Fruit fly (Drosophila melanogaster): ENCODE data around the gene gudu.
A peak's percentile ranks its signal among the peaks of the same experiment; 100 is the strongest.

gudu gene

DNA sequence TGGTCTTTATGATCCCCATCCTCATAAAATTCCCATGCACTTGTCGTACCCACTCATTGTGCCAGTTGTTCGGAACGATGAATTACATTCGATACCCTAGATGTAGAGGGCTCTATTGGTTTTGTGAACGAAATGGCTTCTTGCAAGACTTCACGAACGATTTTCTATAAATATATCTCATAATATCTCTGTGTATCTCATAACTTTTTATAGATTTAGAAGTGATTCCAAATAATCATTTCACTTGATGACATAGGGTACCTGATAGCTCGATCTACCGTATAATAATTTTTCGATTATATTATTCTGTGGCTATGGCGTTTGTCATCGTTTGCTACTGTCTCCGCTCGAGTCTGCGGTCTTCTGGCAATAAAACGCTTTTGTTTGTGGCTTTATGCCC lies 8.7 kb downstream of the gudu start (continued):
- TF ChIP-seq Sox15 (GFP tag; optimal IDR thresholded peaks at IDR 0.05) (peak; percentile 58), salr (GFP tag; optimal IDR thresholded peaks at IDR 0.05) (peak; percentile 37 to 47), CG32006 (GFP tag; optimal IDR thresholded peaks at IDR 0.05) (peak; percentile 53), Ets21C (GFP tag; optimal IDR thresholded peaks at IDR 0.05) (peak; percentile 53), Sox102F (GFP tag; optimal IDR thresholded peaks at IDR 0.05) (peak; percentile 73), OdsH (GFP tag; optimal IDR thresholded peaks at IDR 0.05) (peak; percentile 75), CG11762 (GFP tag; optimal IDR thresholded peaks at IDR 0.05; ENCODE audit: insufficient read depth) (peak; percentile 67), ss (GFP tag; optimal IDR thresholded peaks at IDR 0.05) (peak; percentile 16 to 61), CG3919 (GFP tag; optimal IDR thresholded peaks at IDR 0.05) (peak; percentile 62), CG6808 (GFP tag; optimal IDR thresholded peaks at IDR 0.05) (peak; percentile 77), CG3032 (tag; optimal IDR thresholded peaks at IDR 0.05) (peak; percentile 81), Ets96B (tag; optimal IDR thresholded peaks at IDR 0.05) (peak; percentile 74), Blimp-1 (GFP tag; optimal IDR thresholded peaks at IDR 0.05) (peak; percentile 23), CG10669 (GFP tag; optimal IDR thresholded peaks at IDR 0.05) (peak; percentile 86), CG15336 (GFP tag; IDR thresholded peaks at IDR 0.05) (peak; percentile 52; the same call in 1 of the 2 replicates), CG6792 (GFP tag; optimal IDR thresholded peaks at IDR 0.05) (peak; percentile 59), Hr38 (GFP tag; optimal IDR thresholded peaks at IDR 0.05) (no peak), eg (GFP tag; IDR thresholded peaks at IDR 0.05) (peak; percentile 79), fd59A (GFP tag; optimal IDR thresholded peaks at IDR 0.05) (peak; percentile 23), Hr39 (GFP tag; optimal IDR thresholded peaks at IDR 0.05) (peak; percentile 68), CG4318 (GFP tag; optimal IDR thresholded peaks at IDR 0.05) (peak; percentile 33)

DNA sequence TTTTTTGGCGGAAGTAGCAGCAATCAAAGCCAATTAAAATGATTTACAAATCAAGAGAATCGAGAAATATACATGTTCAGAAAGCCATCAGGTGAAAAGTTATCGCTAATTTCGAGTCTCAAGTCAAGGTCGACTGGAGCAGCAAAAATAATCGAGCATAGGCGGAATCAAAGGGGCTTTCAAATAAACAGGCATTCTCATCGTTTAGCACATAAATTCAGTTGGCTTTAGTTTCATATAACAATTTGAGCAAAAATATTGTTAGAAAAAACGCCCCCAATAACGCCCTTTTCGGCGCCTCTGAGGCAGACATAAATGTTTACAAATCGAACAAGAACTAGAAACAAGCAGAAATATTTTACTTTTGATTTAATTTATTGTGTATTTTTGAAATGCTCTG lies 9.4 kb downstream of the gudu start:
- TF ChIP-seq Hr39 (GFP tag; optimal IDR thresholded peaks at IDR 0.05): no peak
- TF ChIP-seq Sox102F (GFP tag; optimal IDR thresholded peaks at IDR 0.05): no peak
- TF ChIP-seq CG11294 (GFP tag; IDR thresholded peaks at IDR 0.05): no peak
- TF ChIP-seq Met (GFP tag; optimal IDR thresholded peaks at IDR 0.05): no peak
- no peak for TF ChIP-seq CG10669 (GFP tag; optimal IDR thresholded peaks at IDR 0.05)
- TF ChIP-seq CG6854 (GFP tag; optimal IDR thresholded peaks at IDR 0.05): no peak
- TF ChIP-seq CG8119 (GFP tag; IDR thresholded peaks at IDR 0.05): no peak
- no peak for TF ChIP-seq spab (GFP tag; optimal IDR thresholded peaks at IDR 0.05)
- TF ChIP-seq dsx (GFP tag; optimal IDR thresholded peaks at IDR 0.05; ENCODE audit: poor library complexity, severe bottlenecking): no peak
- TF ChIP-seq CG4318 (GFP tag; optimal IDR thresholded peaks at IDR 0.05): no peak
- TF ChIP-seq pdm3 (GFP tag; optimal IDR thresholded peaks at IDR 0.05): no peak
- TF ChIP-seq topi (GFP tag; optimal IDR thresholded peaks at IDR 0.05): no peak
- TF ChIP-seq Sox14 (GFP tag; optimal IDR thresholded peaks at IDR 0.05): no peak
- no peak for TF ChIP-seq CG11902 (GFP tag; optimal IDR thresholded peaks at IDR 0.05)
- TF ChIP-seq CG6792 (GFP tag; optimal IDR thresholded peaks at IDR 0.05): no peak
- TF ChIP-seq CG31627 (GFP tag; optimal IDR thresholded peaks at IDR 0.05): no peak
- no peak for TF ChIP-seq eg (GFP tag; IDR thresholded peaks at IDR 0.05)
- TF ChIP-seq CG7368 (GFP tag; optimal IDR thresholded peaks at IDR 0.05): no peak

DNA sequence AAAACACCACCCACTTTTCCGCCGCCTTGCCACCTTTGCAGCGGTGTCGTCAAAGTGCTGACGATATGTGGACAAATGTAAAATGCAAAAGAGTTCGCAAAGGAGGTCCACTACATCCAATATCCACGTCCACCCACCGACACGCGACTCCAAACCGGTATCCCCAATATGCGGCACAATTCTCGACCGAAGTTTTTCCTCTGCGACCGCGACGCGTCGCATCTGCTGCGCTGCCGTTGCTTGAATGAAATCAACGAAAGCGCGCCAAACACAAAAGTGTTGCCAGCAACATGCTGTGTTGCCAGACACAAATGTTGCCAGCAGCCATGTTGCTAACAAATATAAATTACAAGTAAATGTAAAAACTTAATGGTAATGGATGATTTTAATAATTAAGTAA lies 10.2 kb downstream of the gudu start, which contains the start of gene CG5160:
TSS of gene CG5160 (minus strand) at position 223 of the 400 bp plus-strand sequence.
- TF ChIP-seq svp (GFP tag): no peak
- no peak for TF ChIP-seq Hr38 (GFP tag; optimal IDR thresholded peaks at IDR 0.05)
- no peak for TF ChIP-seq Sox102F (GFP tag; optimal IDR thresholded peaks at IDR 0.05)
- TF ChIP-seq CG1621 (tag; optimal IDR thresholded peaks at IDR 0.05): no peak
- no peak for TF ChIP-seq CG8319 (GFP tag; optimal IDR thresholded peaks at IDR 0.05)
- TF ChIP-seq acj6 (GFP tag; optimal IDR thresholded peaks at IDR 0.05): no peak
- no peak for TF ChIP-seq achi (GFP tag; optimal IDR thresholded peaks at IDR 0.05)
- TF ChIP-seq CG6792 (GFP tag; optimal IDR thresholded peaks at IDR 0.05): no peak
- TF ChIP-seq CG6276 (GFP tag; optimal IDR thresholded peaks at IDR 0.05): no peak
- no peak for TF ChIP-seq Eip78C (GFP tag)
- TF ChIP-seq fkh (GFP tag; optimal IDR thresholded peaks at IDR 0.05): no peak
- TF ChIP-seq cyc (GFP tag; optimal IDR thresholded peaks at IDR 0.05): no peak
- TF ChIP-seq pdm3 (GFP tag; optimal IDR thresholded peaks at IDR 0.05): no peak
- no peak for TF ChIP-seq CG7368 (GFP tag; optimal IDR thresholded peaks at IDR 0.05)
- TF ChIP-seq OdsH (GFP tag; optimal IDR thresholded peaks at IDR 0.05): no peak
- TF ChIP-seq Met (GFP tag; optimal IDR thresholded peaks at IDR 0.05): no peak
- TF ChIP-seq Smox (GFP tag; optimal IDR thresholded peaks at IDR 0.05): no peak

All from whole organism, prepupa.